Fruit fly (Drosophila melanogaster): ENCODE results near the gene CG4045.
A peak's percentile ranks its signal among the peaks of the same experiment; 100 is the strongest.

The CG4045 gene

DNA sequence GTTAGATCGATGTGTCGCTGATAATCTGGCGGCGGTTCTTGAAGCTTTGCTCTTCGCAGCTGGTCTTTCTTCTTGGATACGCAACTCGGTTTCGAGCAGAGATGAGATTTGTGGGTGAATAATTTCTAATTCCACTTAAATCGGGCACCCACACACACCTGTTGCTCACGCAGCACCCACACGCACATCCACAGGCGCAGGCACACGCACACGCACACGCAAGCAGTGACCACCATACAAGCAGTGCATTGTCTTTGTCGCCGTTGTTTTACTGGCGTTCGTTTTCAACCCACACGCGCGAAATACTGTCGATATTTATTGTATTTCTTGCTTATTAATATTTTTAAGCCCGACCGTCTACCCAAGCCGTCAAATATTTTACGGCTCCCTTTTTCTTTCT is 20.6 kb upstream of the CG4045 start:
- no peak for TF ChIP-seq psq (optimal IDR thresholded peaks at IDR 0.05)
- TF ChIP-seq CG8478 (optimal IDR thresholded peaks at IDR 0.05) = no peak
- no peak for TF ChIP-seq pan (optimal IDR thresholded peaks at IDR 0.05)
- no peak for TF ChIP-seq Dll (optimal IDR thresholded peaks at IDR 0.05)
- TF ChIP-seq usp (GFP tag; optimal IDR thresholded peaks at IDR 0.05) = no peak
- TF ChIP-seq EcR (GFP tag; optimal IDR thresholded peaks at IDR 0.05) = no peak

DNA sequence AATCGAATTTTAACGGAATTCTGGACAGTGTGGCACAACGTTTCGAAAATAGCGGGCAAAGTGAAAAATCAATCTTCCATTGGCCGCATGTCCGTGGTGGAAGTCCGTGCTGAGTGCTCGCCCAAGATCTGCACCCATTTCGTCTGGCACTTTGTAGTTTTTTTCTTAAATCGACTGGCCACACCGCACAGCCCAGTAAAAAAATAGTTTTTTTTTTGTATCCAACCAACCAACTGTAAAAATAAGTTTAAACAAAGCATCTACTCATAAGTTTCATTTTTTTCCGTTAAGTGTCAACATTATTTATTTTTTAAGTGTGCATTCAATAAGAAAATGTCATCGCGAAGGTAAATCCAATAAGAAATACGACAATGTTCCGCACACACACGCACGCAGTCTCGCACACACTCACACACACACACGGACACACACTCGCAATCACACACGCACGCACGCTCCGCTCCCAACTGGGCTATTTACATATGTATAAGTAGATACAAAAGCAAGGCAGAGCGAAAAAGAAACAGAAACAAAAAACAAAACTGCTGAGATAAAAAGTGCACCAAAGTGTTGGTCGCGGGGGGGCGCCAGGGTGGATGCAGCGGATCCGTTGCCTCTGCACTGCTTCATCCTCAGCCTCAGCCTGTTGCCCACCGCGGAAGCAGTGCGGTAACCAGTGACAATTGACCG is 18.5 kb upstream of the CG4045 start, which contains the start of gene csw:
Gene csw (plus strand): TSS at position 163 of the 690 bp plus-strand sequence.
- TF ChIP-seq EcR (GFP tag; optimal IDR thresholded peaks at IDR 0.05) = no peak
- TF ChIP-seq CG8478 (optimal IDR thresholded peaks at IDR 0.05) = peak; percentile 15

DNA sequence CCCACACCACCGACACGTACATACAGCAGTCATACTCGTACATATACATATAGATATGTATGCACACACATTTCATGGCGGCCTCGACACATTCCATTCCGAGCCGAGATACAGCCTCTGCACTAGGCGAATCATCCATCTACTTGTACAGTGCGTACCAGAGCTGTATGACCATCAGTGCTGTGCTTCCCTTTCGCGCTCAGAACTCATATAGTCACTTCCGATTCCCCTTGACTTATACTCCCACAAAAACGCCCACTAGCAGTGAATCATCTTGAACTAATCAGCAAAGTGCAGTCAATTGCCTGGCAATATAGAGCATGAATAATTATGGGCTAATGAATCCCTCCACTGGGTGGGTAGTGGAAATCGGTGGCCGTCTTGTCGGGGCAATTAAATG is 14.1 kb upstream of the CG4045 start:
- TF ChIP-seq psq (optimal IDR thresholded peaks at IDR 0.05) (no peak), Dll (optimal IDR thresholded peaks at IDR 0.05) (no peak), CG8478 (optimal IDR thresholded peaks at IDR 0.05) (no peak), EcR (GFP tag; optimal IDR thresholded peaks at IDR 0.05) (no peak)

DNA sequence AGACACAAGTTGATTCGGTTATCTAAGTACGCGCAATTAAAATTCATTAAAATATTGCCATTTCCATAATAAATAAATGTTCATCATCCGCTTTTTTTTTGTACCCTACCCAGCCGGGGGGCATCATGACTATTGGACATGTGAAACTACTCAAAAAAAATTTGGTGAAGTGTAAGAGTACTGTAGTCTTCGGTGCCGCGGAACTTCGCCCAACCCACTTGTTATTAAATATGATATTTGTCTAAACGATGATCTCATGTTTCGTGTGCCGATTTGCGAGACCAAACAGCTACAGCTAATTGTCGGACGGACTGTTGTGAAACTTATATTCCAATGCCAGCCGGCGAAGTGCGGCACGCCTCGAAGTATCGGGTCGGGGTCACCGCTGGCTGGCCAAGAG is 13.1 kb upstream of the CG4045 start:
- no peak for TF ChIP-seq psq (optimal IDR thresholded peaks at IDR 0.05)
- no peak for TF ChIP-seq pan (optimal IDR thresholded peaks at IDR 0.05)

DNA sequence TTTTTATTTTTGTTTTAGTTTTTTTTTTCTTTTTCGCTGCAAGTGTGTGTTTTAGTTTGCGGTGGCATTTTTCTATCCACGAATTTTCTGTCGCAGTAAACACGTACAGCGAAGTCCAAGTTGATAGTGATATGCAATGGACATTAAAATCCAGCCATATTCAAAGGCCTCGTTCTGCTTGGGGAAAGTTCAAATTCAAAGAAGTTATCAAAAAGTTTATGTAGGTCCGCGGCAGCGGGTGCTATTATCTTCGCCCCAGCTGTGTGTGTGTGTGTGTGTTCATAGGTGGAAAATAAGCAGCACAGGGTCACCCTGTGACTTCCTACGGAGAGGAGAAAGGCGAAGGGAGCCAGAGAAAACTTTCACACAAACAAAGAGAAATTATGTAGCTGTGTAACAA is 11.8 kb upstream of the CG4045 start:
- no peak for TF ChIP-seq psq (optimal IDR thresholded peaks at IDR 0.05)
- TF ChIP-seq Dll (optimal IDR thresholded peaks at IDR 0.05) = no peak
- TF ChIP-seq EcR (GFP tag; optimal IDR thresholded peaks at IDR 0.05) = no peak
- no peak for TF ChIP-seq usp (GFP tag; optimal IDR thresholded peaks at IDR 0.05)
- TF ChIP-seq pan (optimal IDR thresholded peaks at IDR 0.05) = no peak
- TF ChIP-seq CG8478 (optimal IDR thresholded peaks at IDR 0.05) = no peak

DNA sequence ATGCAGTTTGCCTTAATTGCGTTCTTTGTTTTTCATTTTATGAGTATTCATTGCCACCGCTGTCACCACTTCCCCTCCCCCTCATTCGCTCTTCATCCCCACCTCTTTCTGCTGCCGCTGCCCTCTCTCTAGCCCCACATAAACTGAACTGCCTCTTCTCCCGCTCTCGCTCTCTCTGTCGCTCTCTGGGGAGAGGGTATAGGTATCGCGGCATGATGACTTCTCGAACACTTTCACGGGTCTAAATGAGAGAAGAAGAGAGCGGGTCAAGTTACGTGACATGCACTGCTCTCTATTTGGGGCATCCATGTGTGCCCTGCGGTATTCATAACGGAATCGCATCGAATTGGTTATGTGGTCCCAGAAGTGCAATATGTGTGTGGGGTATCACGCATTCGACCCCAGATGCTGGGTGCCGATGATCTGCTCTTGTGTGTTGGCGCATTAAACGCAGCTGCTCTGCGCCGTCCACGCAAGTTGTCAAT is 8.0 kb upstream of the CG4045 start:
- TF ChIP-seq Dll (optimal IDR thresholded peaks at IDR 0.05) (peak; percentile 76), EcR (GFP tag; optimal IDR thresholded peaks at IDR 0.05) (no peak), pan (optimal IDR thresholded peaks at IDR 0.05) (peak; percentile 96)

DNA sequence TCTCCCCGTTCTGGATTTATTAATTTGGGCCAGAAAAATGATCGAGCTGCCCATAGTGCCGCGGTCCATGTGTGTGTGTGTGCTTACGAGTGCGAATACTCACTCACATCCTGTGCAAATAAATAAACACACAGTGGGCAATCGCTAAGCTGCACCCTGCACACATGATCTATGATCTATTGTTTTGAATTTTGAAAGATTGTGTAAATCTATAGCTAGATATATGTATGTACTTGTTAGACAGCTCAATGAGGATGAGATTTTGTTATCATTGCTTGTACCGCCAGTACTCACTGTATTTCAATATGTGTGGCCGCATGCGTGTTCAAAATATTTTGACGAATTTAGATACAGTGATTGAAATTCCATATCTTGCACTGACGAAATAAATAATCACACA is 7.4 kb upstream of the CG4045 start:
- TF ChIP-seq psq (optimal IDR thresholded peaks at IDR 0.05) (no peak), usp (GFP tag; optimal IDR thresholded peaks at IDR 0.05) (no peak), CG8478 (optimal IDR thresholded peaks at IDR 0.05) (no peak), EcR (GFP tag; optimal IDR thresholded peaks at IDR 0.05) (no peak), pan (optimal IDR thresholded peaks at IDR 0.05) (no peak), Dll (optimal IDR thresholded peaks at IDR 0.05) (no peak)

DNA sequence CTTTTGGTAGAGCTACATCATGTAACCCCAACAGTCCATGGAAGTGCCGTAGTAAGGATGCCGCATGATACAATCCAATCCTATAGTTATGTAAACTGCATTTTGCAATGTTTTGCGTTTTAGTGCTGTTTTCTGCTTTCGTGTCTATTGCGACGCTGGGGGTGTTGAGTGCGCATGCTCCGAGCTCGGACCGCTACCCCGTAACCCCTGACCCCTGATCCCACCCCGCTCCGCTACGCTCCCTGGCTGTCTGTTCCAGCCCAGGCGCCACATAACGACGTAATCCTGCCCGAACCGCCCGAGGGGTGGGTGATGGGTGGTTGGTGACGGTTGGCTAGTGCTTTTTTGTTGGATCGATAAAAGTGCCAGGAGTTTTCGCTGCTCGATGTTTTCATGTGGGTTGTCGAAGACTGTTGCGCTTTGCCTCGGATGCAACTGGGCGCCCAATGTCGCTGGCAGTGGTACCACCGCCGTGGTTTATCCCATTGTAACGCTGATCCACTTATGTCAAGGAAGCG is 6.2 kb upstream of the CG4045 start:
- TF ChIP-seq CG8478 (optimal IDR thresholded peaks at IDR 0.05) (no peak), usp (GFP tag; optimal IDR thresholded peaks at IDR 0.05) (no peak), pan (optimal IDR thresholded peaks at IDR 0.05) (no peak), Dll (optimal IDR thresholded peaks at IDR 0.05) (no peak), psq (optimal IDR thresholded peaks at IDR 0.05) (no peak), EcR (GFP tag; optimal IDR thresholded peaks at IDR 0.05) (no peak)

DNA sequence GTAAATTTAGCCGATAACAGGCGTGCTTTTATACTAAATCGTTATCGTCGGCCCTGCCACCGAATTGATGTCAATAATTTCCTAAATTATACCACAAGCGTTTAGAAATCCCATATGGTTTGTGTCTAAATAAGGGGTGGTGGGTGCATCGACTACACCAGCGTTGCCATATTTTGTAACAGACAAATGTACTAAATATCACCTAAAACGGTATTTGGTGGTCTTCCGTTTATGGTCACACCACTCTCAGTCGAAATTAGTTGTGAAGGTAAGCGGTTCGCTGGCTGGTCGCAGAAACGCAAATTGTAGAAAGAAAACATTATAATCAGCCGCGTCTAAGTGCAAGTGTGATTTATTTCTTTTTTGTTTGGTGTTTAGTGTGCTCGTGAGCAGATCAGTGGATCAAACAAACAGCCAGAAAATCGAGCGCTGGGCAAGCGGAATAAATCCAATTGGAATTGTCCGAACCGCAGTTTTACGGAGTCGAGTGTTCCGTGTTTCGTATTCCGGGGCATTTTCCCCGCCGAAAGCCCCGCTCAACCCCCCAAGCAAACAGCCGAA is 4.7 kb upstream of the CG4045 start, which contains the start of the genes CG16903 and Unc-76:
Gene CG16903 (minus strand): TSS at position 39 of the 561 bp plus-strand sequence.
Gene Unc-76 (plus strand): TSS at position 244 of the 561 bp plus-strand sequence.
- TF ChIP-seq CG8478 (optimal IDR thresholded peaks at IDR 0.05) (no peak), usp (GFP tag; optimal IDR thresholded peaks at IDR 0.05) (no peak), Dll (optimal IDR thresholded peaks at IDR 0.05) (no peak), pan (optimal IDR thresholded peaks at IDR 0.05) (no peak), psq (optimal IDR thresholded peaks at IDR 0.05) (no peak), EcR (GFP tag; optimal IDR thresholded peaks at IDR 0.05) (no peak)

DNA sequence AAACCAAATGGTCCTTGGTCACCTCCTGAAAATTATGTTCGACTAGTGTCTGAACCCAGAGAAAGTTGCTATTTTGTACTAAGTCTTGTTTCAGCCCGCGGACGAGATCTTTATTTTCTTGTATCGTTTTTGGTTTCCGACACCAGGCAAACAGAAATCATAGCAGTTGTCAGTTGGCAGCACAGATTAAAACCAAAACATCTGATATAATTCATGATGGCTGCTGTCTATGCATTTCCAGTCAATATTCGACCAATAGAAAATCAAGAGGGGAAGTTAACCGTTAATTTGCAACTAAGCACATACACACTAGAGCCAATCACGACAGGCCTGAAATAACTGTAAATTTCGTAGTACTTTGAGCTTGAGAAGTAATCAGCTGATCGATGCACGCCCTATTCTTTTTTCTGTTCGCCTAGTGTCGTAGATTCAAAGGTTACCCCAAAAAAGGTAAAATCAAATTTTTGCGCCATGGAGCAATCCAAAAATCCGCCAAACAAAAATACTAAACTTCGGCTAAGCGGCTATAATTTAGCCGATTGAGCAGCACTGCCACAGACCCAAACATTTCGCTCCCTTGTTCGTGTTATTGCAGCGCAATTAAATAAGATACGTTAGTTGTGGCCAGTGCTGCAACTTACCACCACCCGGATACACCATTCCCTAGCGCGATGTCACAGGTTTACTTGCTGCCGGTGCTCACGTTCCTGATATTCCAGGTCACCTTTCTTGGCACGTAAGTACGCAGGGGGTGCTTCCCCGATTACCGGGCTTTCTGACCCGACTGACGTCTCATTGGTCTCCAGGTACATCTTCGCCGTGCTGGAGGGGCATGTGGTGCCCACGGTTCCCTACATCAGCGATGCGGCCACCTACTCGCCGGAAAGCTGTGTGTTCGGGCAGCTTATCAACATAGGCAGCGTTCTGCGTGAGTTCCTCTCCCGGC is 985 bp upstream of the CG4045 start, which contains the start of gene CG4025:
Gene CG4025 (plus strand): TSS at position 555 of the 946 bp plus-strand sequence.
- TF ChIP-seq Dll (optimal IDR thresholded peaks at IDR 0.05) = no peak

DNA sequence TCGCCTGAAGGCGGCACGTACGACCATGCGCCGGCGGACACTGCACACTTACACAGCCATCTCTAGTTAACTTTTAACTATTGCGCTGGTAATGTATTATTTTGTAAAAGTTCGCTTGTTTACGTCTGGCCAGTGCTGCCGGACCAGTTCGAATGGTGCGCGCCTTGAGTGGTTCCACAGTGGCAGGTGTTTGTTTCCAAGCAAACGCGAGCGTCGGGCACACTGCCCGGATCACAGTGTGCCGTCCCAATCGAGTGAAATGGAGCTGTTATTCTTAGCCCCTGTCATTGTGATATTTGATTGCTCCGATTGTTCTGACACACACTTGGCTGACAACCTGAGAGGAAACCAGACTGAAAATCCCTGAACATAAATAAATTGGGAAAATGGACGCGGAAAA is 2.4 kb downstream of the CG4045 start, which contains the start of gene CG4199:
Gene CG4199 (minus strand): TSS at position 159 of the 400 bp plus-strand sequence.
- TF ChIP-seq pan (optimal IDR thresholded peaks at IDR 0.05) (no peak), CG8478 (optimal IDR thresholded peaks at IDR 0.05) (no peak), EcR (GFP tag; optimal IDR thresholded peaks at IDR 0.05) (no peak), psq (optimal IDR thresholded peaks at IDR 0.05) (no peak), usp (GFP tag; optimal IDR thresholded peaks at IDR 0.05) (no peak), Dll (optimal IDR thresholded peaks at IDR 0.05) (no peak)

Measured in whole organism.